Worm (Caenorhabditis elegans): ENCODE results near the gene str-209.

DNA sequence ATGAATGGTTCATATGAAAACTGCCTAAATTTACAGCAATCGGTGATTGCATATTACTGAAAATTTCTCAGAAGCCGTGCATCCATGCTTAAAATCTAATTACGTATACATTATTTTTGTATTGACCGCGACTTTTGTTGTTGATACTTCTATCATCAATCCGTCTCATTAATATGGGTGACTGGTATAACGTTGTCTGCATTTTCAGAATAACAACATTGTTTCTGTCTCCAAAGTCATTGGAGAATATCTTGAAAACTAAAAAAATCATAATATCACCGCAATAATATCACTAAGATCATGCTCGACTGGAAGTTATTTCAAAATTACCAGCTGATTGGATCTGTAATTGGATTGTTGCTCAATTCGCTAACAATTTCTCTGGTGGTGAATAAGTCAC is 2.7 kb downstream of the str-209 start, which contains the start of gene str-207:
- no peak for TF ChIP-seq nhr-41 (GFP tag; IDR thresholded peaks at IDR 0.05)
- no peak for TF ChIP-seq fkh-10 (GFP tag; optimal IDR thresholded peaks at IDR 0.05)
- no peak for TF ChIP-seq set-16 (GFP tag; IDR thresholded peaks at IDR 0.05)
- no peak for TF ChIP-seq aly-2 (tag; optimal IDR thresholded peaks at IDR 0.05)
- no peak for TF ChIP-seq daf-12 (tag; optimal IDR thresholded peaks at IDR 0.05)
- TF ChIP-seq mep-1 (tag; optimal IDR thresholded peaks at IDR 0.05), result no peak
- TF ChIP-seq cey-2 (tag; optimal IDR thresholded peaks at IDR 0.05; ENCODE audit: borderline replicate concordance, insufficient read depth), result no peak
- no peak for TF ChIP-seq nhr-11 (tag; optimal IDR thresholded peaks at IDR 0.05)
- no peak for TF ChIP-seq nhr-77 (tag; optimal IDR thresholded peaks at IDR 0.05)
- TF ChIP-seq ztf-11 (tag; optimal IDR thresholded peaks at IDR 0.05), result no peak
- no peak for TF ChIP-seq lsy-2 (tag; optimal IDR thresholded peaks at IDR 0.05)
- TF ChIP-seq pqm-1 (tag; optimal IDR thresholded peaks at IDR 0.05), result no peak
- no peak for TF ChIP-seq lin-13 (GFP tag; optimal IDR thresholded peaks at IDR 0.05)
- TF ChIP-seq ama-1 (optimal IDR thresholded peaks at IDR 0.05), result no peak
